Worm (Caenorhabditis elegans) whole organism, L2 larva: ENCODE results near the gene sem-5.

Experiments
- lin-39 ChIP-seq: fragments of 150-350 bp; optimal IDR thresholded peaks from 2 replicates; lab custom pipeline; 2014; ENCODE audit warnings: missing biosample characterization, missing genetic modification reagents, missing genetic modification characterization
- nhr-10 ChIP-seq: sonication (generic microtip); optimal IDR thresholded peaks from 2 replicates; lab custom pipeline; 2017; ENCODE audit warnings: missing biosample characterization, missing genetic modification characterization

- TF ChIP-seq nhr-10 (tag; lab: Kevin White, UChicago) (no peak), lin-39 (tag; lab: Kevin White, UChicago) (no peak)
Measured at ce11 chrX:7916076-7916475, 45.4 kb downstream of the sem-5 start.
